Worm (Caenorhabditis elegans): ENCODE data around the gene ncs-5.

Gene ncs-5

DNA sequence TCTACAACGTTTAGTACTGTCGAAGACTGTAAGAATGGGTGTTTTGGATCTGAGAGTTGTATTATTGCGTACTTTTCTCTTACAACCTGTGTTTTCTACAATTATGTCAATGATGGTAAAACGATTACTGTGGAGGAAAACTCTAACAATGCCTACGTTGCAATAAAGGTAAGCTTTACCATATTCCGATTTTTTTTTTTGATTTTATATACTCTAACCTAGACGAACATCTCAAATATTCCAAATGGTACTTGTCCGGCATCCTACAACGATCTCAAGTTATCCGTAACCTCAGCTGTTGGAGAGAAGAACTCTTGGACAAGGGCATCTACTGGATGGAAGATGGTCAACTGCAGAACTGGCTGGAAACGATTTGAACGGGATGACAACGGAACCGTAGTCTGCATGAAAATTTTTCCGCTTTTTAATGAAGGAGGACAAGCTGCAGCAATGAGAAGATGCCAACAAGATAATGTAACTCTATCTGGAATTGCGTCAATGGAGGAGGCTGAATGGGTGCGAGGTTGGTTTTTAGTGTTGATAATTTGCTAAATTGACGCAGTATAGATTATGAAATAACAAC, 47.7 kb upstream of the ncs-5 start:
- no peak for TF ChIP-seq snpc-4 (tag; optimal IDR thresholded peaks at IDR 0.05)
- TF ChIP-seq elt-1 (tag; optimal IDR thresholded peaks at IDR 0.05): no peak
- no peak for TF ChIP-seq ama-1 (optimal IDR thresholded peaks at IDR 0.05)
- no peak for TF ChIP-seq ceh-82 (tag; optimal IDR thresholded peaks at IDR 0.05)
- TF ChIP-seq skn-1 (tag; optimal IDR thresholded peaks at IDR 0.05): no peak
- TF ChIP-seq nhr-237 (tag; optimal IDR thresholded peaks at IDR 0.05): no peak
- no peak for TF ChIP-seq nhr-11 (tag; optimal IDR thresholded peaks at IDR 0.05)
- TF ChIP-seq sem-4 (tag; optimal IDR thresholded peaks at IDR 0.05): no peak
- TF ChIP-seq crh-2 (tag; optimal IDR thresholded peaks at IDR 0.05): no peak
- no peak for TF ChIP-seq mbf-1 (tag; optimal IDR thresholded peaks at IDR 0.05)
- TF ChIP-seq nhr-12 (tag; optimal IDR thresholded peaks at IDR 0.05): no peak
- no peak for TF ChIP-seq nhr-77 (tag; optimal IDR thresholded peaks at IDR 0.05)
- no peak for TF ChIP-seq mdl-1 (tag; optimal IDR thresholded peaks at IDR 0.05)
- TF ChIP-seq R02D3.7 (tag; optimal IDR thresholded peaks at IDR 0.05): no peak
- no peak for TF ChIP-seq F13H6.1 (tag; optimal IDR thresholded peaks at IDR 0.05)
- TF ChIP-seq ztf-4 (tag; optimal IDR thresholded peaks at IDR 0.05): no peak
- no peak for TF ChIP-seq ztf-1 (GFP tag; conservative IDR thresholded peaks at IDR 0.05)
- no peak for TF ChIP-seq nhr-21 (tag; optimal IDR thresholded peaks at IDR 0.05)
- no peak for TF ChIP-seq elt-3 (tag; optimal IDR thresholded peaks at IDR 0.05)
- no peak for TF ChIP-seq nhr-10 (tag; optimal IDR thresholded peaks at IDR 0.05)

ce11 chrV:18772761-18773160, 46.8 kb upstream of the ncs-5 start, which contains the start of gene clec-257:
Gene clec-257, plus strand, starts transcription at chrV:18773061.
- TF ChIP-seq ztf-11 (tag; optimal IDR thresholded peaks at IDR 0.05): no peak

DNA sequence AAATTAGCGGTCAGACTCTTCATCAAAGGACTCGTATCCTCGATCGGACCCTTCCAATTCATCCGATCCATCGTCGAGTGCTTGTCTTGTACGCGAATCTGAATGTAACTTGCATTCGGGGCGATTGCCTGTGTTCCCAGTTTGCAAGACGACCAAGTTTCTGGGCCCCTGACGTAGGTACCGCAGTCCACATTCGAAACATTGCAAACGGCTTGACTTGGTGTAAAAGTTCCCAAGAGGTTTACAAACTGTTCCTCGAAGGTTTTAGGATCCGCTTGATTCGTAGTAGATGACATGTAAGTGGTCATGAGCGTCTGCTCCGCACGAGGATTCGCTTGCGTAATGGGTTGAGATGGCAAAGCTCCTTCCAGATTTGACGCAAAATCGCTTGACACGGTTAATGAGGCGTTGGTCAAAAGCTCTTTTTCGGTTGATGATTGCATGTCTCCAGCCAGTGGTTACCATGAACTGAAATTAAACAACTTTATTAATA, 43.3 kb upstream of the ncs-5 start, which contains the start of gene Y17D7B.4:
TSS of gene Y17D7B.4 (minus strand) at position 443 of the 493 bp plus-strand sequence.
- TF ChIP-seq aly-2 (tag; optimal IDR thresholded peaks at IDR 0.05) (no peak), ztf-4 (tag; optimal IDR thresholded peaks at IDR 0.05) (no peak), gmeb-1 (tag; optimal IDR thresholded peaks at IDR 0.05) (no peak), unc-55 (GFP tag; optimal IDR thresholded peaks at IDR 0.05) (no peak), lin-13 (GFP tag; optimal IDR thresholded peaks at IDR 0.05) (no peak), mdl-1 (tag; optimal IDR thresholded peaks at IDR 0.05) (no peak), mbf-1 (tag; optimal IDR thresholded peaks at IDR 0.05) (no peak), ceh-82 (tag; optimal IDR thresholded peaks at IDR 0.05) (no peak), crh-2 (tag; optimal IDR thresholded peaks at IDR 0.05) (no peak), nhr-12 (tag; optimal IDR thresholded peaks at IDR 0.05) (no peak), sma-9 (GFP tag; optimal IDR thresholded peaks at IDR 0.05) (no peak), sma-9 (tag; optimal IDR thresholded peaks at IDR 0.05) (no peak), R02D3.7 (tag; optimal IDR thresholded peaks at IDR 0.05) (no peak), fos-1 (tag; optimal IDR thresholded peaks at IDR 0.05) (no peak), ama-1 (optimal IDR thresholded peaks at IDR 0.05) (no peak)

ce11 chrV:18780605-18781004, 39.0 kb upstream of the ncs-5 start:
- TF ChIP-seq ceh-16 (tag; optimal IDR thresholded peaks at IDR 0.05): no peak
- no peak for TF ChIP-seq lin-11 (tag; optimal IDR thresholded peaks at IDR 0.05)
- TF ChIP-seq fos-1 (tag; optimal IDR thresholded peaks at IDR 0.05): no peak
- no peak for TF ChIP-seq ZK546.5 (tag; optimal IDR thresholded peaks at IDR 0.05)
- TF ChIP-seq nhr-77 (tag; optimal IDR thresholded peaks at IDR 0.05): no peak
- TF ChIP-seq lin-39 (tag; optimal IDR thresholded peaks at IDR 0.05): no peak

DNA sequence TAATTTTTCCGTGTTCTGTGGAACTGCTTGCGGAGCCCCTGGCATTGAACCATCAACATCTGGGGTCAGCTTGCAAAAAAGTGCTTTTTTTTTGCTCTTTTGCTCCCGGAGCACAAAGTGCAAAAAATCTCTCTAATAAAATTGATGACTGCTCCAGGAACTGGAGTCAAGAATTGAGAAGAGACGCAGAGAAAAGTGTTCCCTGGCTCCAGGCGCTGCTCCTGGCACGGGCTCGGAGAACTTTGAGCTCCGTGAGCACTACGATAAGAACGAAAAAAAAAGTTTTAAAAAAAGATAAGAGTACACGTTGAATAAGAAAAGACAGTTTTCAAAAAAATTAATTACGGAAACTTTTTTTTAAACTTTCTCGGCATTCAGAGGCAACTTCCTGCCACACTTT, 36.8 kb upstream of the ncs-5 start:
- TF ChIP-seq crh-2 (tag; optimal IDR thresholded peaks at IDR 0.05) (peak; percentile 11), ceh-82 (tag; optimal IDR thresholded peaks at IDR 0.05) (no peak), fos-1 (tag; optimal IDR thresholded peaks at IDR 0.05) (peak; percentile 58), sma-9 (GFP tag; optimal IDR thresholded peaks at IDR 0.05) (peak; percentile 60), sma-9 (tag; optimal IDR thresholded peaks at IDR 0.05) (no peak)

ce11 chrV:18783474-18783873, 36.1 kb upstream of the ncs-5 start, which contains the start of gene Y17D7B.10:
Gene Y17D7B.10, plus strand, starts transcription at chrV:18783716.
- peak; percentile 32 for TF ChIP-seq lin-11 (tag; optimal IDR thresholded peaks at IDR 0.05)
- no peak for TF ChIP-seq skn-1 (tag; optimal IDR thresholded peaks at IDR 0.05)

Measured in whole organism, L2 larva.